Fruit fly (Drosophila melanogaster) S2 (cell line): Measurements from ENCODE around the gene CASK.
A peak's percentile ranks its signal among the peaks of the same experiment; 100 is the strongest.

Source experiments
- CG8478 ChIP-seq: fragments of >200 bp; optimal IDR thresholded peaks from 2 replicates; lab custom pipeline; 2018
- CTCF ChIP-seq, 2 experiments: fragments of >200 bp; optimal IDR thresholded peaks; 2 replicates each; lab custom pipeline; 2018

CASK gene

DNA sequence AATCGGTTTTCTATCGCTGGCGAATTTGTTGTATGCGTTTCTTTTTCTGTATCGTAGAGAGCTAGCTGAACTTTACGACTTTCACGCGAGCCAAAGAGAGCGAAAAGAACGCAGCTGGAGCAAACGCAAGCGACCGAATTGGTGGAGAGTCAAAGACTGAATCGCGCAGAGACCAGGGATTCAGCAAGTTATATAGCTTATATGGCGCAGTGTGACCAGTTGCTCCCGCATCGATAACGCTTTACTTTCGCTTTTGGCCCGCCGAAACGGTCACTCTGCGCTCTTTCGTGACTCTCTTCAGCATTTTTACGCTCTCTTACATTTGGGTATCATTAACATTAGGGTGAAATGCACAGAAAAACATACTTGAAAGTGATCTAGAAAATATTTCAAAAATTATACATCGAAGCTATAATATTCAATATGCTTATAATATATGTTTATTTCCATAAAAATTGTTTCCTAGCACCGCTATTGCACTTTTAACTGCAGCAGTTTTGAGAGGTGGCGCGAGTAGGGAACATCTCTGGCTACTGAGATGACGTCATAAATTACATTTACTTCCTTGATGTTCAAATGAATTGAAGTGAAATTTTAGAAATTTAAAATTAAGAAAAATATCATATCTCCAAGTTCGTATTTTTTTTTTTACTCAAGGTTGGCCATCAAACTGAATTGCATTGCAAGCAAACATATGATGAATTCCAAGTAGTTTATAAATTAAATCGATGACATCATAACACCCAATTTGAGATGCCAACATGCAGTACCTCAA lies 33.8 kb upstream of the CASK start, which contains the start of gene glec:
glec (minus strand) TSS at position 169 of the 775 bp plus-strand sequence.
- TF ChIP-seq CG8478 (no peak), CTCF (optimal IDR thresholded peaks at IDR 0.05; lab: Kevin White, UChicago) (peak in 1 of 2 experiments; percentile 22)

DNA sequence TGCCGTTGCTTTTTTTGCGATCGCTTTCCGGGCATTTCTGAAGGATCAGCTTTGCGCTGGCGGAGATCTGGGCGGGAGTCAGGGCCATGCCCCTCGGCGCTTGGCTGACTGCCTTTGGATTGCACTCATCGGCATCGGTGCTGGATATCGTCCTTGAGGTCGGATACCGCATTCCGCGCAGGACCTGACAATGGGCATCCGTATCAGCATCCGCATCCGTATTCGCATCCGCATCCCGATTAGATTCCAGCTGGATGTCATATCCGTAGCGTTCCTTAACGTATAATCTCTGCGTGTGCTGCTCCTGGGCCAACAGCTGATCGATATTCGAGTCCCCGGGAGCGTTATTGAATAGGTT lies 33.0 kb upstream of the CASK start:
- no peak for TF ChIP-seq CG8478
- no peak for TF ChIP-seq CTCF (optimal IDR thresholded peaks at IDR 0.05; lab: Kevin White, UChicago)

DNA sequence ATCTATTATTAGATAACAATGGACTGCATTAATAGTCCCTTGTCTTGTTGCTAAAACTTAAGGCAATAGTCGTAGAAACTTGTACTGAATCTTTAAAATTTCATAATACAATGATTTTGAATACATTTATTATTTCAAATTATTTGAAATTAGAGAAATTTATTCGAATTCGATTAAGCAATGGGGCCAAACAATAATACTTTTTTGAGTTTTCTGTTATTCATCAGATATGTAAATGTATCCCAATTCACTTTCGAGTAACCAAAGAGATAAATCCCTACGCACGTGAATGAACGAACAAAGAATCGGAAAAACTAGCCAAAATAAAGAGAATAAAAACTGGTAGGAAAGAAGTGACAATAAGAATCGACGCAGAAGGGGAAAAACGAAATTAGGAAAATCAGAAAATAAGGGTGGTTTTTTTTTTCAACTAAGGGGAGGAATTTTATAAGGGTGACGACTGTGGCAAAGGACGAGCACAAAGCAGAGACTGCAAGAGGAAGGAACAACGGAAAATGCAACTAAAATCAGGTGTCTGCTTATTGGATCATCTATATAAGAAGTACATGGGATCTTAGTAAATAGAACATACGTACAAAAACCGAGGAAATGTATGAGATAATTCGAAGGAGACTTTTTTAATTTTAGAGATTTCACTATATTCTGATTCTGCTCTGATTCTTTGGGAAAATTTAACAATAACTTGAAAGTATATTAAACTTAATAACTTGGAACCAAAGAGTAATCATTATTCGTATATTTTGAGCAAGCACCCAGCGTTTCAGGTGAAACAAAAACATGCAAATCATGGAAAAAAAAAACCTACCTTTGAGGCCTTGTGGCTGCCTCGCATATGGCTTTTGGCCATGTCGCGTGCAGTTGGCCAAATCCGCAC lies 32.3 kb upstream of the CASK start:
- TF ChIP-seq CG8478 (no peak), CTCF (optimal IDR thresholded peaks at IDR 0.05; lab: Kevin White, UChicago) (no peak)

DNA sequence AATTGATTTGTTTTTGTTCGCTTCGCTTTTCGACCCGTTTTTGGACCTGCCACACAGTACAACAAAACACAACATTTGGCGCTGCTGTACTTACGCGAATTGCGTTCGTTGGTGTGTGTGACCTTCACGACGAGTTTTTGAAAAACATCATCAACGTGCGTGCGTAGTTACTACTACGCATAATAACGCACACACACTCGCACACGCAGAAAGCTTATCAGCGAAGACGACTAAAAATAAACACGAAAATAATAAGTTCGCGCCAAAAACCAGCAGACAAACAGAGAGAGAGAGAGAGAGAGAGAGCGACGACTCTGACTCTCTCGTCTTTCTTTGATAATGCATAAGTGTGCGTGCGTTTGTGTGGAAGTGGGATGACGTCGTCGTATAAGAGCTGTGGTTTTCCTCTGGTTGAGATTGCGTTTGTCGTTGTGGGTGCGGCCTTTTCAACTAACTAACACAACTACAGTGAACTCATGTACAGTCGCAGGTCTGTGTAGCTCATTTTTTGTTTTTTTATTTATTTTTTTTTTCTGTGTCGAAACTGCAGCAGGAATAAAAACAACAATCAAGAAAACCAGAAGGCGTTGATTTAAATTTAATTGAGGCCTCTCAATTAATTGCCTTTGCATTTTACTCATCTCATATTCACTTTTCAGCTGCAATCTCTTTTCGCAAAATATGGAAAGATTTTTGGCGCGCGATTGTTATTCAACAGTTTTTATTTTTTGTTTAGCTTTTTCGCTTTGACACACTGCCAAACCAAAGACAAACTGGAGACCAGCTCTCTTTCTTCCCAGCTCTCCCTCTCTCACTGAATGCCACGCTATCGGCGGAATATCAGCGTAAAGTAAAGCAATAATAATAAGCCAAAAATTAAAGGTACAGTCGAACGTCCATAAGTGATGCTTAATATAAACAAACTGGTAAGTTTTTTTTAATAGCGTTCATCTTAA lies 31.4 kb upstream of the CASK start:
- TF ChIP-seq CG8478 (no peak), CTCF (optimal IDR thresholded peaks at IDR 0.05; lab: Kevin White, UChicago) (no peak)

DNA sequence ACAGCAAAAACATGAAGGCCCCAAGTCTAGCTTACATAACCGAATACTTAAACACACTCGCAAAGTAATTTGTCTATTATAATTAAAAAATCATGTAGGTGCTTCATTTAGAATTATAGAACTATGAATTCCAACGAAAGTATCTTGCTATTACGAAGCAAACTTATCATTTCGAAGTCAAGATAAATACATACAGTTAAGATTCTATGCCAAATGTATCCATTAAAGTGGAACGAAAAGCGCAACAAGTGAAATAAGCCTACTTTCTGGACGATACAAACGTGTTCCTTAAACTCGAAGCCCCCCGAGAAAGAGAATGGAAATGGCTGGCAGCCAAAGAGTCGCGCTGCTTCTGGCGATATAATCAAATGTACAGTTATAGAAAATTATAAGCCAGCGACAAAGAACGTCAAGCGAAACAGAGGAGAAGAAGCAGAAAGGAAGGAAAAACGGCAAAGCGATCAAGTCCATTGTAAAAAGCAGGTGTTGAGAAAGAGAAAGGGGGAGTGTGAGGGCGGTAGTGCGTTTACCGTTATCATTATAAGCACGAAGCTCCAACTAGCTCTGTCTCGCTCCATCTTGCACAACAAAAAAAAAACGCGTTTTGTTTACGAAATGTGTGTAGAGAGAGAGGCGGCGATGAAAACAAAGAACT lies 30.2 kb upstream of the CASK start:
- TF ChIP-seq CG8478 = no peak
- no peak for TF ChIP-seq CTCF (optimal IDR thresholded peaks at IDR 0.05; lab: Kevin White, UChicago)

DNA sequence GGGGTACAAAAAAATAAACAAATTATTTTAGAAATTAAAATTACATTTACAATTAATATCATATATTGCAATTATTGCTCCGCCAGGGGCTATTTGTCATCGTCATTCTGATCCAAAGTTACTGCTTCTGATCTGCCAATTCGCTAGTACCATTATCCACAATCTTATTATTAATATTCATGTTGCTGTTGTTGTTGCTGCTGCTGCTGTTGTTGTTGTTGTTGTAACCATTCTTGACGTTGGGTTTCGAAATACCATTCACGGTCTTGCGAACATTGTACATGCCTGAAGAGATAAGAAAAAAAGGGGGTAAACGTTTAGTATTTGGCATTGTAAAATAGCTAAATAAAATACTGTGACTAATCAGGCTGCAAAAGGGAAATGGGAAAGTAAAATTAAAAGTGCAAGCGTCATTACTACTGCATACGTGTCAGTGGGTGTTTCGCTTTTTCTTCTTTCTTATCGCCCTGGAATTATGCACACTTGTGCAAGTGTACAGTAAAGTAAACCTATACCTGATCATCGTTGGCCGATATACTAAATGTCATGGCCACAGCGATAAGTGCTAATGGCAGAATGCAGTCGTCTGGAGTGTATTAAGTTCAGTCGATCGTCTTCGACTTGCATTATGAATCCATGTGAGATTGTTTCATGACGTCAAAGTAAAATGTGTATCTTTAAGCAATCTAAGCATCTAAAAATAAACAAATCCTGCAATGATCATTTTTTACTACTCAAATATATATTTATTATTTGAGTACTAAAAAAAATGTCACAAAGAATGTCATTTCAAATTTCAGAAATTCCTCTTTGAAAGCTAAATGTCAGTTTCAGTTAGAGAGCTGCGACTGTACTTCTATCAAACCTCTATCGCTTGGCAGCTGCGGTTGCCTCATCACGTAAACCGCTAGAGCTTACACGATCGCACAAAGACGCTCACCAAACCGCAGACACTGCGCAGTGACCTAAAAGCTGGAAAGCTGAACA lies 29.4 kb upstream of the CASK start:
- TF ChIP-seq CTCF (optimal IDR thresholded peaks at IDR 0.05; lab: Kevin White, UChicago) (no peak), CG8478 (no peak)

DNA sequence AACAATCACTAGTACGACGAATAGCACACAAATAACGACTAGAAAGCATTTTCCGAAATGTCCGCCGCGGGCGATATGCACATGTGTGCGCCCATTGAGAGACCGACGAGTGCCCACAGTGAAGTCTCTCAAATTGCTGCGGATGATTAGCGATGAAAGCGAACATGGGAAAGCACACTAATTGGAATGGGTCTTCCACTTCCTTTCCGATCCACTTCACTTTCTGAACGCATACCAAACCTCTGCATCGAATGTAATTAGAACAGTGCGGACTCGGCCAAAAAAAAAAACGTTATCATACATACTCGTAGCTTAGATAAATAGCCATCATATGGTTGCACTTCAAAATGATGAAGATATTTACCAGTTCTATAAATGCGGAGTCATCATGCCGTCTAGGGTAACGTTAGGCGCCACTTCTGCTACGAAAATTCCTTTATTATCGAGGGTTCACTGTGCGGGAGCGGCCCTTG lies 27.6 kb upstream of the CASK start:
- TF ChIP-seq CTCF (optimal IDR thresholded peaks at IDR 0.05; lab: Kevin White, UChicago) (peak in 1 of 2 experiments; percentile 6), CG8478 (no peak)

DNA sequence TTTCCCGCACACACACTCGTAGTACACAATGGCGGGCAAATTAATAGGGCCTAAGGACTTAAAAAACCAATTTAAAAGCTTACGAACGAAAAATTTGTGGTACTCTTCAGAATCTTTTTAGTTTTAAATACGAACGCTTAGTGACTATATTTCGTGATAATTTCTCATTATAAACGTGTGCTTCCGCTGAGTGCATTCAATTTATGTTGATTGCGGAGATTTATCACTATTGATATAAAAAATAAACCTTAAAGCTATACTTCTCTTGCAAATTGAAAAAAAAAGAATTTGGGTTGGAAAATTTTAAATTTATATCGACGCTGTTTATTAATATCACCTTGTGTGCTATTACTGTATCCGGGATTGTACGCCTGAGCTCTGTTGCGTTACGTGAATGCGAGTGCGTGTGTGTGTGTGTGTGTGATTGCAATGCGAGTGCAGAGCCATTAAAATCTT lies 26.5 kb upstream of the CASK start:
- TF ChIP-seq CTCF (optimal IDR thresholded peaks at IDR 0.05; lab: Kevin White, UChicago) = no peak
- TF ChIP-seq CG8478 = no peak

DNA sequence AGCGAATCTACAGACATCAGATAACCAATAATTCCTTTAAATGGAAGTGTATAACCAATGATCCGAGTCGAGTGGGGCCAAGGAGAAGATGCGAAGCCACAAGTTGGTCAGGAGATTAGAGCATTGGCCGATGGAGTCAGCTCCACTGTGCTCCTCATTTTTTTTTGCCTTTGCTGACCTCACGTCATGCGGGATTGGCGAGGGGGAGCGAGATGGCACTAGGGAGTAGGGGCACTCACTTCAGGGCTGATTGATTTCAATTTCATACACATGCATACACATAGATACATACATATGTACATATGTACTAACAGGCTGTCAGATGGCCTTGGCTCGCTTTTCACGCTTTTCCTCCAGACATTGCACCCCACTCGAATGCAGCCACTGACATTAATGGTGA lies 25.8 kb upstream of the CASK start:
- TF ChIP-seq CTCF (optimal IDR thresholded peaks at IDR 0.05; lab: Kevin White, UChicago) (no peak), CG8478 (no peak)

DNA sequence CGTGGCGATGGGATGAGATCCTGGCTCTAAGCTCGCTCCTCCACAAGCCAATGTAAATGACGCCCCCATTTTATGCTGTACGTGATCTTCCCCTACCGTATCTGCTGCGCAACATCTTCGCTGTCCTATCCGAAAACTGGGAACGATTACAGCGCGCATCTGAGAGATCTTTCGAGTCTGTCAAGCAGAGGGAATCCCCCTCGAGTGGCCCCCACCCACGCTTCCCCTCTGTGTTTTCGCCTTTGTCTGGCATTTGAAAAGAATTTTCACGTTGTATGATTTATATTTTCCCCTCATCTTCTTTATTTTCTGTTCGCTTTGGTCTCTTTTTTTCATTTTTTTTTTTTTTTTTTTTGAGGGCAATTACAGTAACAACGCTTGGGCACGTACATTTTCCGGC lies 25.0 kb upstream of the CASK start:
- TF ChIP-seq CG8478 (no peak), CTCF (optimal IDR thresholded peaks at IDR 0.05; lab: Kevin White, UChicago) (no peak)

DNA sequence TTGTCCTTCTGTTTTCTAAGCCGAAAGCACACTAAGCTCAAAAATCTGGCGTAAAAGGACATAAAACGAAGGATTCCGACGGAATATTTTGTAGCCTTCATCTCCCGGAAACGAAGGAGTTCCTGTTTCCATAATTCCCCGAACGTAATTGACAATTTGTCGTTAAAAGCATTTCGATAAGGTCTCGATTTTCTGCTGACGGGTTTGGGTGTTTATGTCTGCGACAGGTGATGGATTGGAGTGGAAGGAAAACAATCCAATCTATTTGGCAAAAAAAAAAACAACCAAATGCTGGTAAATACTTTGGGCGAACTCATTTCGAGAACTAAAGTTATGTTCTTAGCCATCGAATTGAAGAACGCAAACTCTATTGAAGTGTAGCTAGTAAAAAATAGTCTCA lies 24.1 kb upstream of the CASK start, which contains the start of gene Gr93d:
Gr93d (minus strand) TSS at position 101 of the 400 bp plus-strand sequence.
- TF ChIP-seq CTCF (optimal IDR thresholded peaks at IDR 0.05; lab: Kevin White, UChicago) = no peak
- no peak for TF ChIP-seq CG8478

DNA sequence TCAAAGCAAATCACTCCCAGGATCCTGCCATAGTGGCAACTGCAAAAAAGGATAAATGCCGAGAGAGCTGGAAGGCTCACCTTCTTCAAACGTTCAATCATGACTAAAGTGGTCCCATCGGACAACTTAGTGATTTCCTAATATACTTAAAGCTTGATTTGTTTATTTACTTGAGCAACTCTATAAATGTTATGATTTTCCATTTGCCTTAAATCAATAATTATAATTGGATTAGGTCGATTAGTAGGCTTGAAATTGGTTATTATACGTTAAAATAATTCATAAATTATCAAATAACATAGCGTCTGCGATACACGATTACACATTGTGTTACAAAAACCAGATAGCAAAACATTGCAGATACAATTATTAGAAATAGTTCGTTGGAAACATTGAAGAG lies 22.7 kb upstream of the CASK start, which contains the start of gene Gr93c:
Gr93c (minus strand) TSS at position 101 of the 400 bp plus-strand sequence.
- TF ChIP-seq CG8478 (no peak), CTCF (optimal IDR thresholded peaks at IDR 0.05; lab: Kevin White, UChicago) (no peak)

DNA sequence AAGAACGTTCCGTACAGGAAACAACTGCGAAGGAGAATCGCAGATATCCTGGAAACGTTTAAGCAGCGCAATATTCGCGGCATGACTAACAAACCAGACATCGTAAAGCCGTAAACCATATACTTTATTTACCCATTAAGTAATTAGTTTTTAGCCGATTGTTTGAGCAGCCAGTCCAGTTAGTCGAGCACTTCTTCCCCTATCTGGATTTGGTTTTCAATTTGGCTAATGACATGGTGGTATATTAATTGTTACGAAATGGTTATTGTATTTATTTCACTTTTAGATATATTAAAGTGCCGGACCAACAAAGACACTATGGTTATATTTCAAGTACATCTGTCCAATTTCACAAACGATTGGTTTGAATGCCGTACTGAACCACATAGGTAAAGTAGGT lies 21.2 kb upstream of the CASK start, which contains the start of gene Gr93b:
Gr93b (minus strand) TSS at position 101 of the 400 bp plus-strand sequence.
- TF ChIP-seq CG8478 (no peak), CTCF (optimal IDR thresholded peaks at IDR 0.05; lab: Kevin White, UChicago) (no peak)
